Worm (Caenorhabditis elegans): ENCODE data around the gene F20G2.3.

The F20G2.3 gene

ce11 chrV:13787225-13787898, 19.1 kb upstream of the F20G2.3 start, which contains the start of the genes F53C11.4 and F53C11.5 (continued):
- peak in 2 of 6 experiments; percentile 31 to 40 for TF ChIP-seq elt-3 (tag; optimal IDR thresholded peaks at IDR 0.05)
- TF ChIP-seq ets-5 (GFP tag; IDR thresholded peaks at IDR 0.05): no peak
- peak in 1 of 3 experiments; percentile 12 for TF ChIP-seq dpl-1 (GFP tag; optimal IDR thresholded peaks at IDR 0.05)
- peak; percentile 23 for TF ChIP-seq pqm-1 (tag; optimal IDR thresholded peaks at IDR 0.05)
- TF ChIP-seq nhr-47 (tag; optimal IDR thresholded peaks at IDR 0.05): no peak
- peak in 1 of 2 experiments; percentile 39 for TF ChIP-seq lin-35 (GFP tag; optimal IDR thresholded peaks at IDR 0.05)
- TF ChIP-seq elt-2 (tag; optimal IDR thresholded peaks at IDR 0.05): peak; percentile 20
- TF ChIP-seq mep-1 (tag; optimal IDR thresholded peaks at IDR 0.05): peak; percentile 67
- TF ChIP-seq nhr-77 (tag; optimal IDR thresholded peaks at IDR 0.05): no peak
- TF ChIP-seq lir-3 (tag; optimal IDR thresholded peaks at IDR 0.05; ENCODE audit: poor library complexity): peak; percentile 15
- TF ChIP-seq mdl-1 (tag; optimal IDR thresholded peaks at IDR 0.05): peak in 1 of 2 experiments; percentile 39

DNA sequence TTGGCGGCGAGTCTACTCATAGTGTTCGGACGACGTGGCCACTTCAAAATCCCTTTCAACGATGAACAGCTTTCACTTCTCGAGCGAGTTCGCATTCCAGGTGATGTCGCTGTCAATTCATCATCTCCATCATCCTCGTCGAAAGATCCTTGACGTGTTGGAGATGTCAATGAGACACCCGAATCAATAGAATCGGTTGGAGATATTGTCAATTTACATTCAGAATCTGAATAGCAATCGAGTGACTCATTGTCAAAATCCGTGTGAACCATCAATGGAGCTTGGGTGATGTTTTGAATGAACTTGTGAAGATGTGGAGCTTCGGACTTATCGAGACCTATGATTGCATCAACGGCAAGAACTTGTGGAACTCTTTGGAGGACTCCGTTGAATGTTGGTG, 17.5 kb upstream of the F20G2.3 start:
- TF ChIP-seq nhr-85 (tag): peak; percentile 53
- TF ChIP-seq snu-23 (GFP tag; optimal IDR thresholded peaks at IDR 0.05): no peak
- no peak for TF ChIP-seq elt-2 (tag; optimal IDR thresholded peaks at IDR 0.05)
- TF ChIP-seq zag-1 (tag; optimal IDR thresholded peaks at IDR 0.05): no peak
- TF ChIP-seq hlh-4 (tag; optimal IDR thresholded peaks at IDR 0.05): no peak
- TF ChIP-seq pag-3 (tag; optimal IDR thresholded peaks at IDR 0.05; ENCODE audit: borderline replicate concordance, insufficient read depth): no peak

DNA sequence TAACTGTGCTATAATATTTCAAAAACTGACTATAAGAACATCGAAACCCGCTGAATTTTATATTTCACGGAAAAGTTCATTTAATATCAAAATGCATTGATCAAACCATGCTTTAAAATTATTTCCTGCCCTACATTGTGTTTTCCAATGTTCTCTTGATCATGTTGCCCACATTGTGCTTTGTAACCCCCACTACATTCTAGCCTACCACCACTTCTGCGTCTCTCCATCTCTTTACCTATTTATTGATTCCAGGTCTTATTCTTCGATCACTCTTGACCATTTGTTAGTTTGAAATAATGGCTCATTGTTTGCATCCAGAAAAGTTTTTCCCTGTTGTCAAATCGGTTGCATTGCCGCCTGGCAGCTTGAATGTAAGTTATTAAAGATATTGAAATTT, 13.9 kb upstream of the F20G2.3 start, which contains the start of gene decr-1.1:
TSS of gene decr-1.1 (plus strand) at position 210 of the 400 bp plus-strand sequence.
- TF ChIP-seq unc-130 (tag; optimal IDR thresholded peaks at IDR 0.05) (no peak), C16A3.4 (tag; optimal IDR thresholded peaks at IDR 0.05) (no peak), snu-23 (GFP tag; optimal IDR thresholded peaks at IDR 0.05) (peak; percentile 10), fkh-8 (tag; optimal IDR thresholded peaks at IDR 0.05) (no peak), mdl-1 (tag; optimal IDR thresholded peaks at IDR 0.05) (no peak), lin-35 (GFP tag; optimal IDR thresholded peaks at IDR 0.05) (peak in 1 of 2 experiments; percentile 49), F16B12.6 (tag; optimal IDR thresholded peaks at IDR 0.05) (no peak), unc-86 (tag; optimal IDR thresholded peaks at IDR 0.05) (no peak), nhr-71 (tag; optimal IDR thresholded peaks at IDR 0.05) (peak; percentile 40), pqm-1 (tag; optimal IDR thresholded peaks at IDR 0.05) (no peak), egl-13 (tag; optimal IDR thresholded peaks at IDR 0.05) (no peak), C04F5.9 (tag; optimal IDR thresholded peaks at IDR 0.05) (no peak), nhr-20 (tag; optimal IDR thresholded peaks at IDR 0.05) (peak; percentile 75), lin-15B (tag; optimal IDR thresholded peaks at IDR 0.05) (no peak), rnt-1 (tag; optimal IDR thresholded peaks at IDR 0.05) (peak; percentile 11), mep-1 (tag; optimal IDR thresholded peaks at IDR 0.05) (no peak), elt-3 (tag; optimal IDR thresholded peaks at IDR 0.05) (no peak), hlh-17 (GFP tag; optimal IDR thresholded peaks at IDR 0.05; ENCODE audit: borderline replicate concordance) (no peak), swsn-7 (tag; optimal IDR thresholded peaks at IDR 0.05) (no peak)

DNA sequence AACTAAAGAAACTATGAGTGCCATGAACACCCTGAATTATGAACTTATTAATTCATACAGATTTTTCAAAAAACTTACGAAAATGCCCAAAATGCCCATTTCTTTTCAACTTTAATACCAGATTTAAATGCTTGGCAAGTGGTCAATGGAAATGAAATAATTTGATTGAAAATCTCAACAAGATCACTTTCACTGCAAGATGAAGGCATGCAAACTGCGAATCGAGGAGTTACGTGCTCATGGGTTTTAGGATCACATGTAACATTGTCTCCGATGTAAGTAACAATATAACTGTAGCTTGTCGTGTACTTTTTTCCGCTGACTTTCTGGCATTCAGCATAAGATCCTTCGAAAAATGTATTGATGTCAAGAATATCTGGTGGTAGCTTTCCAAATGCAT, 12.6 kb upstream of the F20G2.3 start:
- no peak for TF ChIP-seq nhr-237 (tag; optimal IDR thresholded peaks at IDR 0.05)
- no peak for TF ChIP-seq ets-5 (GFP tag; IDR thresholded peaks at IDR 0.05)
- no peak for TF ChIP-seq swsn-7 (tag; optimal IDR thresholded peaks at IDR 0.05)
- TF ChIP-seq lin-35 (GFP tag; optimal IDR thresholded peaks at IDR 0.05): no peak
- no peak for TF ChIP-seq efl-1 (optimal IDR thresholded peaks at IDR 0.05)
- peak in 1 of 2 experiments; percentile 84 for TF ChIP-seq efl-1 (GFP tag; optimal IDR thresholded peaks at IDR 0.05 in 1 of 2)
- TF ChIP-seq ztf-4 (tag; optimal IDR thresholded peaks at IDR 0.05): no peak

DNA sequence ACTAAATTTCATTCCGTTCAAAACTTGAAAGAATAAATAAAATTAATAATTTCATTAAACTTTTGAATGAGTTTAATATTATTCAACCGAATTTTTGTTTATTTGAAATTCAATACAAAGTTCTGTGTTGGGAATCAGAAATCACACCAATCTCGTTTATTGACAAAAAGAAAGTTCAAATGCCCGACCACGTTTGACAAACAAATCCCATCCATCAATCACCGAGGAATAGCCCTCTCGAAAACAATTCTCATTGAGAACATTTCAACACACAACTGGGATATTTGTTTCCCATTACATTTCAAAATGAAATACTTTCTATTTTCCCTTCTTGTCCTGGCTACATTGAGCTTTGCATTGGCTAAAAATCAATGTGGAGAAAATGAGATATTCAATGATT, 9.6 kb upstream of the F20G2.3 start, which contains the start of gene F53C11.9:
TSS of gene F53C11.9 (plus strand) at position 159 of the 400 bp plus-strand sequence.
- TF ChIP-seq mef-2 (tag; optimal IDR thresholded peaks at IDR 0.05) (no peak), rnt-1 (tag; optimal IDR thresholded peaks at IDR 0.05) (peak; percentile 25), fos-1 (tag; optimal IDR thresholded peaks at IDR 0.05) (no peak), blmp-1 (tag; optimal IDR thresholded peaks at IDR 0.05) (peak; percentile 32), nhr-12 (tag; optimal IDR thresholded peaks at IDR 0.05) (no peak), F16B12.6 (tag; optimal IDR thresholded peaks at IDR 0.05) (no peak), fkh-4 (tag; optimal IDR thresholded peaks at IDR 0.05; ENCODE audit: borderline replicate concordance) (no peak), snpc-4 (tag; optimal IDR thresholded peaks at IDR 0.05) (no peak)
